Fruit fly (Drosophila melanogaster): ENCODE results near the gene CG42814.

Gene CG42814

DNA sequence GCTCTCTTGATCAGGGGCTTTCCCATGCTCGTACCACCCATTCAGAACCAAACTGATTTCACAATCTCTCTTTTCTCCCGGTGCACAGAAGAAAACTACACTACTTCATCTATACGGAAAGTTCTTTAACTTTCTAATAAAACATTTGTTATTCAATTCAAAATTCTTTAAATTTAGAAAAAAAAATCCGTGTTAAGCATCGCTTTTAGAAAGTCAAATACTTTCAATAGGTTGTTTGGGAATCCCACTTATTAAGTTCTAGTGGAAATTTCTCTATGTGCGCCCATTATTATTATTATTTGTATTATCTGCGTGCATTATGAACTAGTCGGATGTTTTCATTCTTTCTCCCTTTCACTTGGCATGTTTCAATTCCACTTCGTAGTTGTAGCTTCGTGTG, 36.2 kb downstream of the CG42814 start:
- TF ChIP-seq achi (GFP tag; optimal IDR thresholded peaks at IDR 0.05): peak; percentile 12
- no peak for TF ChIP-seq acj6 (GFP tag; optimal IDR thresholded peaks at IDR 0.05)
- TF ChIP-seq CG10631 (GFP tag; optimal IDR thresholded peaks at IDR 0.05): no peak
- TF ChIP-seq CG9139 (GFP tag; optimal IDR thresholded peaks at IDR 0.05): no peak
- no peak for TF ChIP-seq CG8319 (GFP tag; optimal IDR thresholded peaks at IDR 0.05)
- peak; percentile 35 for TF ChIP-seq pdm3 (GFP tag; optimal IDR thresholded peaks at IDR 0.05)
- no peak for TF ChIP-seq CG11294 (GFP tag; IDR thresholded peaks at IDR 0.05)
- peak; percentile 34 for TF ChIP-seq CG6276 (GFP tag; optimal IDR thresholded peaks at IDR 0.05)
- TF ChIP-seq CG3032 (tag; optimal IDR thresholded peaks at IDR 0.05): peak; percentile 10
- no peak for TF ChIP-seq Sox15 (GFP tag; optimal IDR thresholded peaks at IDR 0.05)
- TF ChIP-seq Sox14 (GFP tag; optimal IDR thresholded peaks at IDR 0.05): peak; percentile 15
- no peak for TF ChIP-seq spab (GFP tag; optimal IDR thresholded peaks at IDR 0.05)
- TF ChIP-seq CG31627 (GFP tag; optimal IDR thresholded peaks at IDR 0.05): no peak
- no peak for TF ChIP-seq CG7368 (GFP tag; optimal IDR thresholded peaks at IDR 0.05)
- TF ChIP-seq fd85E (GFP tag; optimal IDR thresholded peaks at IDR 0.05): no peak
- no peak for TF ChIP-seq Hr38 (GFP tag; optimal IDR thresholded peaks at IDR 0.05)
- no peak for TF ChIP-seq CG34406 (GFP tag; optimal IDR thresholded peaks at IDR 0.05)
- no peak for TF ChIP-seq svp (GFP tag)
- no peak for TF ChIP-seq CG1621 (tag; optimal IDR thresholded peaks at IDR 0.05)
- TF ChIP-seq dac (GFP tag; optimal IDR thresholded peaks at IDR 0.05): no peak
- no peak for TF ChIP-seq CG16779 (tag; optimal IDR thresholded peaks at IDR 0.05)
- no peak for TF ChIP-seq ss (GFP tag; optimal IDR thresholded peaks at IDR 0.05)
- peak; percentile 69 for TF ChIP-seq CG8119 (GFP tag; IDR thresholded peaks at IDR 0.05)
- no peak for TF ChIP-seq Eip93F (GFP tag; optimal IDR thresholded peaks at IDR 0.05)
- TF ChIP-seq Ets96B (tag; optimal IDR thresholded peaks at IDR 0.05): peak; percentile 47
- TF ChIP-seq net (GFP tag; optimal IDR thresholded peaks at IDR 0.05): peak; percentile 14
- TF ChIP-seq cyc (GFP tag; optimal IDR thresholded peaks at IDR 0.05): no peak
- TF ChIP-seq CG6163 (GFP tag; IDR thresholded peaks at IDR 0.05): peak; percentile 46; the same call in 1 of the 3 replicates
- TF ChIP-seq Smox (GFP tag; optimal IDR thresholded peaks at IDR 0.05): no peak
- peak in 1 of 2 experiments; percentile 35 for TF ChIP-seq salr (GFP tag; optimal IDR thresholded peaks at IDR 0.05)
- peak; percentile 8 for TF ChIP-seq CG10669 (GFP tag; optimal IDR thresholded peaks at IDR 0.05)
- TF ChIP-seq Ets21C (GFP tag; optimal IDR thresholded peaks at IDR 0.05): no peak
- TF ChIP-seq fd59A (GFP tag; optimal IDR thresholded peaks at IDR 0.05): no peak
- TF ChIP-seq eg (GFP tag; IDR thresholded peaks at IDR 0.05): peak; percentile 66
- TF ChIP-seq esn (GFP tag; optimal IDR thresholded peaks at IDR 0.05): no peak
- no peak for TF ChIP-seq fkh (GFP tag; optimal IDR thresholded peaks at IDR 0.05)
- peak; percentile 63 for TF ChIP-seq CG15336 (GFP tag; IDR thresholded peaks at IDR 0.05)
- peak; percentile 58 for TF ChIP-seq Hr4 (GFP tag; optimal IDR thresholded peaks at IDR 0.05)
- TF ChIP-seq CG8632 (GFP tag; optimal IDR thresholded peaks at IDR 0.05): no peak
- TF ChIP-seq Hr39 (GFP tag; optimal IDR thresholded peaks at IDR 0.05): no peak
- TF ChIP-seq dsx (GFP tag; optimal IDR thresholded peaks at IDR 0.05; ENCODE audit: poor library complexity, severe bottlenecking): no peak
- TF ChIP-seq OdsH (GFP tag; optimal IDR thresholded peaks at IDR 0.05): peak; percentile 20
- TF ChIP-seq CG11902 (GFP tag; optimal IDR thresholded peaks at IDR 0.05): no peak
- TF ChIP-seq CG4318 (GFP tag; optimal IDR thresholded peaks at IDR 0.05): peak; percentile 12
- TF ChIP-seq lz (GFP tag; optimal IDR thresholded peaks at IDR 0.05): no peak
- TF ChIP-seq Eip78C (GFP tag): peak; percentile 80
- no peak for TF ChIP-seq CG6808 (GFP tag; optimal IDR thresholded peaks at IDR 0.05)
- TF ChIP-seq vri (GFP tag; optimal IDR thresholded peaks at IDR 0.05): no peak
- peak; percentile 62 for TF ChIP-seq Gug (GFP tag; IDR thresholded peaks at IDR 0.05)
- TF ChIP-seq Blimp-1 (GFP tag; optimal IDR thresholded peaks at IDR 0.05): no peak
- TF ChIP-seq topi (GFP tag; optimal IDR thresholded peaks at IDR 0.05): no peak
- TF ChIP-seq CG32006 (GFP tag; optimal IDR thresholded peaks at IDR 0.05): peak; percentile 66
- no peak for TF ChIP-seq Sox102F (GFP tag; optimal IDR thresholded peaks at IDR 0.05)
